Fruit fly (Drosophila melanogaster): Measurements from ENCODE around the gene rhea.

DNA sequence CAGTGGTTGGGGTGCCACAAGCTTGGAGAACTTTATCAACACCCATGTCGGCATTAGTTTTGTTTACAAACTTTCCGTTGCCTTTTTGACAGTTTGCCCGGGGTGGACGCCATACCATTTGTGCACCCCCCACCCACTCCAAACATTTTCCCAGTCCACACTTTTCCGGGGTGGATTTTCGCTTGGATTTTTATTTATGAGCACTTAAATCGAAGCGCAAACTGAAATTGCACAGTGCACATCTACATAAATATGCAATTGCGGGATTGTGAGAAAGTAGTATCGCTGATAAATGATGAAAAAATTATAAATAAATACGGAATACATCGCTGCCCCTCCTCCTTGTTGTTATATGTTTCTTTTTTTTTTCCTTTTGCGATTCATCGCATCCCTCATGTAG, 4.3 kb upstream of the rhea start:
- TF ChIP-seq CG8159 (tag; optimal IDR thresholded peaks at IDR 0.05) (no peak), CG15710 (tag; optimal IDR thresholded peaks at IDR 0.05) (no peak)

All from whole organism, pupa.